Worm (Caenorhabditis elegans): ENCODE measurements around the gene K06B9.6.

Gene K06B9.6

ce11 chrIV:4172242-4172641, 24.4 kb downstream of the K06B9.6 start:
- no peak for TF ChIP-seq ceh-32 (tag; optimal IDR thresholded peaks at IDR 0.05; ENCODE audit: poor library complexity)
- TF ChIP-seq lim-7 (GFP tag; IDR thresholded peaks at IDR 0.05): 0 out of 2 replicates have a peak, but pooled peaks have one; percentile 28
- no peak for TF ChIP-seq zfp-3 (GFP tag; conservative IDR thresholded peaks at IDR 0.05)
- no peak for TF ChIP-seq hlh-30 (tag; optimal IDR thresholded peaks at IDR 0.05; ENCODE audit: insufficient read depth)
- no peak for TF ChIP-seq F49E8.2 (tag; optimal IDR thresholded peaks at IDR 0.05; ENCODE audit: borderline replicate concordance)
- TF ChIP-seq ces-1 (GFP tag; optimal IDR thresholded peaks at IDR 0.05): no peak
- peak; percentile 52 for TF ChIP-seq ceh-28 (tag; optimal IDR thresholded peaks at IDR 0.05)

ce11 chrIV:4171531-4172163, 25.0 kb downstream of the K06B9.6 start, which contains the start of the genes K08D10.13 and rnp-2:
Gene K08D10.13 (minus strand): TSS chrIV:4171581.
Gene rnp-2 (plus strand): TSS chrIV:4172076.
- TF ChIP-seq rbr-2 (tag; optimal IDR thresholded peaks at IDR 0.05) (peak; percentile 35), unc-130 (GFP tag; optimal IDR thresholded peaks at IDR 0.05) (peak; percentile 29), nhr-28 (tag; optimal IDR thresholded peaks at IDR 0.05) (peak; percentile 9), lin-38 (GFP tag; IDR thresholded peaks at IDR 0.05) (peak; percentile 92), hif-1 (tag; optimal IDR thresholded peaks at IDR 0.05) (peak in 1 of 2 experiments; percentile 45), ZK337.2 (GFP tag; IDR thresholded peaks at IDR 0.05) (0 out of 2 replicates have a peak, but pooled peaks have one; percentile 25), daf-16 (GFP tag; optimal IDR thresholded peaks at IDR 0.05) (no peak), daf-16 (tag; optimal IDR thresholded peaks at IDR 0.05) (no peak), dpl-1 (GFP tag; optimal IDR thresholded peaks at IDR 0.05) (peak; percentile 63), duxl-1 (tag; optimal IDR thresholded peaks at IDR 0.05; ENCODE audit: poor library complexity) (no peak), madf-5 (GFP tag; IDR thresholded peaks at IDR 0.05) (no peak), madf-9 (GFP tag; conservative IDR thresholded peaks at IDR 0.05) (no peak), lin-13 (GFP tag; optimal IDR thresholded peaks at IDR 0.05) (peak; percentile 10), nhr-102 (tag; optimal IDR thresholded peaks at IDR 0.05) (no peak), mes-2 (tag; optimal IDR thresholded peaks at IDR 0.05; ENCODE audit: poor library complexity, severe bottlenecking) (peak; percentile 96), aha-1 (tag) (peak; percentile 43)

DNA sequence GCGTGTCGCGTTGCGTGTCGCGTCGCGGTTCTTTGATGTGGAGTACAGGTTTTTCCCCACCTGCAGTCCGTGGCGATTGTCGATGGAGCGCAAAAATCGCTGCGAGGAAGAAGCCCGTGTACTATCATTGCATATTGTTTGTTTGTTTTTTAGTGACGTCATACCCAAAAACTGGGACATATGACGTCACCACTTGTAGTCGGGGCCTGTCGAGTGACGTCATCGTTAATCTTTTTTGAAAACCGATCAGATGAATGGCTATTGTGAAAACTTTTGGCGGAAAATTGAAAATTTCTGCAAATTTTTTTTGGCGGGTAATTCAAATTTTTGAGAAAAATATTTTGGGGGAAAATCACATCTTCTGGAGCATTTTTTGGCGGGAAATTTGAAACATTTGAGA, 29.3 kb downstream of the K06B9.6 start:
- TF ChIP-seq vab-7 (GFP tag; IDR thresholded peaks at IDR 0.05): no peak
- no peak for TF ChIP-seq dmd-8 (GFP tag; IDR thresholded peaks at IDR 0.05)
- no peak for TF ChIP-seq dpl-1 (GFP tag; optimal IDR thresholded peaks at IDR 0.05)
- TF ChIP-seq nhr-6 (tag; optimal IDR thresholded peaks at IDR 0.05): no peak
- TF ChIP-seq ceh-62 (tag; optimal IDR thresholded peaks at IDR 0.05): no peak
- no peak for TF ChIP-seq T26A8.4 (GFP tag; IDR thresholded peaks at IDR 0.05)
- no peak for TF ChIP-seq D1046.2 (GFP tag; IDR thresholded peaks at IDR 0.05)
- no peak for TF ChIP-seq set-16 (GFP tag; IDR thresholded peaks at IDR 0.05)
- no peak for TF ChIP-seq nhr-77 (tag; optimal IDR thresholded peaks at IDR 0.05)
- no peak for TF ChIP-seq pha-4 (GFP tag; IDR thresholded peaks at IDR 0.05)
- TF ChIP-seq pha-4 (tag; optimal IDR thresholded peaks at IDR 0.05): no peak
- no peak for TF ChIP-seq Y48G9A.11 (GFP tag; IDR thresholded peaks at IDR 0.05)
- TF ChIP-seq fos-1 (tag; optimal IDR thresholded peaks at IDR 0.05): no peak
- TF ChIP-seq F49E8.2 (tag; optimal IDR thresholded peaks at IDR 0.05; ENCODE audit: borderline replicate concordance): no peak
- TF ChIP-seq ceh-20 (GFP tag; IDR thresholded peaks at IDR 0.05): no peak
- no peak for TF ChIP-seq lin-39 (tag; optimal IDR thresholded peaks at IDR 0.05)
- TF ChIP-seq cey-2 (tag; optimal IDR thresholded peaks at IDR 0.05; ENCODE audit: borderline replicate concordance, insufficient read depth): no peak
- TF ChIP-seq sdz-12 (GFP tag; optimal IDR thresholded peaks at IDR 0.05): no peak
- no peak for TF ChIP-seq mxl-3 (GFP tag; optimal IDR thresholded peaks at IDR 0.05)
- no peak for TF ChIP-seq mdt-29 (GFP tag; IDR thresholded peaks at IDR 0.05)
- no peak for TF ChIP-seq hmg-1.1 (GFP tag; IDR thresholded peaks at IDR 0.05)
